Fruit fly (Drosophila melanogaster) whole organism, wandering third instar larva: Measurements from ENCODE around the gene Tim17b1.

ENCODE experiments used
- CG32264 ChIP-seq: fragments of 200-800 bp; sonication (Bioruptor generic); optimal IDR thresholded peaks from 2 replicates; lab custom pipeline; 2016; ENCODE audit warnings: missing biosample characterization, missing genetic modification characterization
- CrebA ChIP-seq: fragments of 200-800 bp; sonication (Bioruptor generic); optimal IDR thresholded peaks from 2 replicates; lab custom pipeline; 2016; ENCODE audit warnings: missing biosample characterization, mild to moderate bottlenecking, missing genetic modification characterization, borderline replicate concordance
- Jra ChIP-seq: sonication (Bioruptor generic); optimal IDR thresholded peaks from 2 replicates; lab custom pipeline; 2016; ENCODE audit warnings: missing biosample characterization, missing genetic modification characterization
- OdsH ChIP-seq: fragments of 200-800 bp; sonication (Bioruptor generic); optimal IDR thresholded peaks from 2 replicates; lab custom pipeline; 2016; ENCODE audit warnings: missing biosample characterization, mild to moderate bottlenecking, missing genetic modification characterization
- brk ChIP-seq: fragments of 200-800 bp; sonication (Bioruptor generic); optimal IDR thresholded peaks from 2 replicates; lab custom pipeline; 2016; ENCODE audit warnings: missing biosample characterization, mild to moderate bottlenecking, missing genetic modification characterization
- dmrt93B ChIP-seq: fragments of 200-800 bp; sonication (Bioruptor generic); optimal IDR thresholded peaks from 2 replicates; lab custom pipeline; 2018; ENCODE audit warnings: missing biosample characterization, mild to moderate bottlenecking, missing genetic modification characterization
- fru ChIP-seq: fragments of 200-800 bp; sonication (Bioruptor generic); optimal IDR thresholded peaks from 3 replicates; lab custom pipeline; 2016; ENCODE audit warnings: missing biosample characterization, mild to moderate bottlenecking, missing genetic modification characterization
- jim ChIP-seq: fragments of 175-275, 200-325 bp; sonication (Bioruptor generic); optimal IDR thresholded peaks from 2 replicates; lab custom pipeline; 2016; ENCODE audit warnings: missing biosample characterization, mild to moderate bottlenecking, missing genetic modification characterization
- pan ChIP-seq: fragments of >200 bp; optimal IDR thresholded peaks from 2 replicates; lab custom pipeline; 2017
- sv ChIP-seq: fragments of 200-800 bp; sonication (Bioruptor generic); optimal IDR thresholded peaks from 3 replicates; lab custom pipeline; 2016; ENCODE audit warnings: missing biosample characterization, missing genetic modification characterization

DNA sequence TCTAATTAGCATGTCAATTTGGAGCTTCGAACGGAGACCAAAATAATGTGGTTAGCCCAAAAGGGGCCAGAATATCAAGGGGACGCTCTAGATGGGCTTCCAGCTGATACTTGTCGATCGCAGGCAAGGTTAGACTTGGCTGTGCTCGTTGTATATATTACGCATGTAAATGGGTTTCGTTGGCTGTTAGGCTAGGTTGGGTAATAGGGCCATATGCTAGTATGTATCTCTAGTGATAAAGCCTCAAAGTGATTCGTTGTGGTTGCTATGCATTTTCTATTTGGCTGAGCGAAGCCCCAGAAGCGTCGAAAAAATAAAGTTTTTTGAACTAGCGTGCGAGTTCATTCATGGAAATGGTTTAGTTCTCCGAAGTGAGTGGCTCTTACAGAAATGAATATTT, 9.2 kb upstream of the Tim17b1 start:
- TF ChIP-seq CrebA (GFP tag; lab: Kevin White, UChicago) (no peak), pan (lab: Kevin White, UChicago) (no peak), brk (GFP tag; lab: Kevin White, UChicago) (no peak), OdsH (GFP tag; lab: Kevin White, UChicago) (no peak), sv (GFP tag; lab: Kevin White, UChicago) (no peak), CG32264 (GFP tag; lab: Kevin White, UChicago) (no peak), fru (no peak), Jra (GFP tag; lab: Kevin White, UChicago) (no peak), dmrt93B (GFP tag; lab: Kevin White, UChicago) (no peak), jim (GFP tag; lab: Kevin White, UChicago) (no peak)
